Worm (Caenorhabditis elegans): ENCODE data around the gene C35D10.3.

ce11 chrIII:4837429-4837828 is 31.3 kb upstream of the C35D10.3 start, which contains the start of the genes acbp-7 and F26A1.19:
- no peak for TF ChIP-seq sox-2 (GFP tag; IDR thresholded peaks at IDR 0.05)
- no peak for TF ChIP-seq T23F11.4 (GFP tag; optimal IDR thresholded peaks at IDR 0.05)
- no peak for TF ChIP-seq sox-4 (tag; optimal IDR thresholded peaks at IDR 0.05)
- no peak for TF ChIP-seq hlh-30 (tag; optimal IDR thresholded peaks at IDR 0.05; ENCODE audit: insufficient read depth)
- TF ChIP-seq ceh-9 (tag; optimal IDR thresholded peaks at IDR 0.05), result no peak
